Fruit fly (Drosophila melanogaster) whole organism, embryonic: ENCODE data around the gene Zip88E.
A peak's percentile ranks its signal among the peaks of the same experiment; 100 is the strongest.

Experiments
- C15 ChIP-seq: fragments of 200-800 bp; sonication (Bioruptor generic); IDR thresholded peaks from 3 replicates; pipeline ENCODE4 v1.3.6; 2022; ENCODE audit warnings: missing biosample characterization, missing genetic modification characterization
- CG10267 ChIP-seq: fragments of 200-800 bp; sonication (Bioruptor generic); optimal IDR thresholded peaks from 2 replicates; lab custom pipeline; 2018; ENCODE audit warnings: missing biosample characterization, mild to moderate bottlenecking, missing genetic modification characterization, moderate library complexity
- CG10274 ChIP-seq: fragments of 200-800 bp; sonication (Bioruptor generic); optimal IDR thresholded peaks from 3 replicates; lab custom pipeline; 2017; ENCODE audit warnings: missing biosample characterization, mild to moderate bottlenecking, missing genetic modification characterization
- CG11247 ChIP-seq: fragments of 200-800 bp; sonication (Bioruptor generic); IDR thresholded peaks from 2 replicates; pipeline ENCODE4 v1.3.6; 2022; ENCODE audit warnings: missing biosample characterization, missing genetic modification characterization
- CG12299 ChIP-seq: fragments of 200-800 bp; sonication (Bioruptor generic); optimal IDR thresholded peaks from 2 replicates; lab custom pipeline; 2018; ENCODE audit warnings: missing biosample characterization, mild to moderate bottlenecking, missing genetic modification characterization
- CG12942 ChIP-seq: fragments of 200-800 bp; sonication (Bioruptor generic); optimal IDR thresholded peaks from 3 replicates; lab custom pipeline; 2016; ENCODE audit warnings: missing biosample characterization, missing genetic modification characterization
- CG13775 ChIP-seq: fragments of 200-800 bp; sonication (Bioruptor generic); optimal IDR thresholded peaks from 3 replicates; lab custom pipeline; 2017; ENCODE audit warnings: missing biosample characterization, mild to moderate bottlenecking, missing genetic modification characterization
- CG14441 ChIP-seq: fragments of 200-800 bp; sonication (Bioruptor generic); IDR thresholded peaks from 2 replicates; pipeline ENCODE4 v1.3.6; 2022; ENCODE audit warnings: missing biosample characterization, missing genetic modification characterization
- CG14710 ChIP-seq: fragments of 200-800 bp; sonication (Bioruptor generic); optimal IDR thresholded peaks from 3 replicates; lab custom pipeline; 2019; ENCODE audit warnings: missing biosample characterization, mild to moderate bottlenecking, missing genetic modification characterization, moderate library complexity
- CG14965 ChIP-seq: fragments of 200-800 bp; sonication (Bioruptor generic); optimal IDR thresholded peaks from 2 replicates; lab custom pipeline; 2016; ENCODE audit warnings: missing biosample characterization, missing genetic modification characterization, borderline replicate concordance
- CG1603 ChIP-seq: fragments of 200-800 bp; sonication (Bioruptor generic); optimal IDR thresholded peaks from 2 replicates; lab custom pipeline; 2019; ENCODE audit warnings: missing biosample characterization, mild to moderate bottlenecking, missing genetic modification characterization, moderate library complexity
- CG17829 ChIP-seq: fragments of 200-800 bp; optimal IDR thresholded peaks from 2 replicates; lab custom pipeline; 2019; ENCODE audit warnings: missing biosample characterization, mild to moderate bottlenecking, missing genetic modification characterization, moderate library complexity
- CG1832 ChIP-seq: fragments of 200-800 bp; sonication (Bioruptor generic); optimal IDR thresholded peaks from 2 replicates; lab custom pipeline; 2017; ENCODE audit warnings: missing biosample characterization, mild to moderate bottlenecking, missing genetic modification characterization, inconsistent platforms
- CG3065 ChIP-seq: fragments of 200-800 bp; sonication (Bioruptor generic); optimal IDR thresholded peaks from 2 replicates; lab custom pipeline; 2016; ENCODE audit warnings: missing biosample characterization, missing genetic modification characterization
- CG31388 ChIP-seq: fragments of 200-800 bp; sonication (Bioruptor generic); optimal IDR thresholded peaks from 2 replicates; lab custom pipeline; 2016; ENCODE audit warnings: missing biosample characterization, missing genetic modification characterization
- CG3407 ChIP-seq: fragments of 200-800 bp; sonication (Bioruptor generic); optimal IDR thresholded peaks from 2 replicates; lab custom pipeline; 2018; ENCODE audit warnings: missing biosample characterization, mild to moderate bottlenecking, missing genetic modification characterization
- CG34376 ChIP-seq: fragments of 200-800 bp; sonication (Bioruptor generic); optimal IDR thresholded peaks from 2 replicates; lab custom pipeline; 2018; ENCODE audit warnings: missing biosample characterization, mild to moderate bottlenecking, missing genetic modification characterization
- CG42726 ChIP-seq: fragments of 200-800 bp; sonication (Bioruptor generic); IDR thresholded peaks from 2 replicates; pipeline ENCODE4 v1.3.6; 2022; ENCODE audit warnings: missing biosample characterization, missing genetic modification characterization; ENCODE audit not compliant: partially characterized antibody
- CG4424 ChIP-seq: fragments of 200-800 bp; sonication (Bioruptor generic); optimal IDR thresholded peaks from 3 replicates; lab custom pipeline; 2016; ENCODE audit warnings: missing biosample characterization, missing genetic modification characterization
- CG6683 ChIP-seq: fragments of 200-800 bp; sonication (Bioruptor generic); optimal IDR thresholded peaks from 2 replicates; lab custom pipeline; 2017; ENCODE audit warnings: missing biosample characterization, mild to moderate bottlenecking, missing genetic modification characterization, missing genetic modification reagents
- CrebB ChIP-seq: fragments of 200-800 bp; sonication (Bioruptor generic); optimal IDR thresholded peaks from 3 replicates; lab custom pipeline; 2018; ENCODE audit warnings: missing biosample characterization, mild to moderate bottlenecking, missing genetic modification characterization
- Deaf1 ChIP-seq: fragments of 200-800 bp; optimal IDR thresholded peaks from 3 replicates; lab custom pipeline; 2019; ENCODE audit warnings: missing biosample characterization, mild to moderate bottlenecking, missing genetic modification characterization, moderate library complexity
- ERR ChIP-seq: fragments of 200-800 bp; sonication (Bioruptor generic); optimal IDR thresholded peaks from 2 replicates; lab custom pipeline; 2016; ENCODE audit warnings: missing biosample characterization, missing genetic modification characterization
- Hsf ChIP-seq: fragments of 200-800 bp; sonication (Bioruptor generic); optimal IDR thresholded peaks from 3 replicates; lab custom pipeline; 2016; ENCODE audit warnings: missing biosample characterization, missing genetic modification characterization
- Jarid2 ChIP-seq: fragments of 200-800 bp; sonication (Bioruptor generic); optimal IDR thresholded peaks from 3 replicates; lab custom pipeline; 2017; ENCODE audit warnings: mild to moderate bottlenecking, missing biosample characterization, missing genetic modification reagents, missing genetic modification characterization
- Lhr ChIP-seq: fragments of 200-800 bp; sonication (Bioruptor generic); optimal IDR thresholded peaks from 3 replicates; lab custom pipeline; 2017; ENCODE audit warnings: mild to moderate bottlenecking, missing biosample characterization, missing genetic modification reagents, missing genetic modification characterization
- MTF-1 ChIP-seq: fragments of 200-800 bp; sonication (Bioruptor generic); optimal IDR thresholded peaks from 2 replicates; lab custom pipeline; 2018; ENCODE audit warnings: missing biosample characterization, mild to moderate bottlenecking, missing genetic modification characterization, borderline replicate concordance
- NC2β ChIP-seq: fragments of 200-800 bp; sonication (Bioruptor generic); optimal IDR thresholded peaks from 2 replicates; lab custom pipeline; 2016; ENCODE audit warnings: missing biosample characterization, missing genetic modification characterization
- Pdp1 ChIP-seq, 2 experiments: fragments of 200-800 bp; sonication (Bioruptor generic); optimal IDR thresholded peaks; 3 replicates each; lab custom pipeline; 2016; ENCODE audit warnings: missing biosample characterization in 2 of 2, missing genetic modification characterization in 2 of 2, mild to moderate bottlenecking in 1 of 2, moderate library complexity in 1 of 2
- Spps ChIP-seq: fragments of 200-800 bp; sonication (Bioruptor generic); optimal IDR thresholded peaks from 2 replicates; lab custom pipeline; 2018; ENCODE audit warnings: missing biosample characterization, mild to moderate bottlenecking, missing genetic modification characterization
- Sry-β ChIP-seq: fragments of 200-800 bp; sonication (Bioruptor generic); optimal IDR thresholded peaks from 2 replicates; lab custom pipeline; 2018; ENCODE audit warnings: missing biosample characterization, mild to moderate bottlenecking, missing genetic modification characterization, moderate library complexity
- Vsx1 ChIP-seq: fragments of 200-800 bp; sonication (Bioruptor generic); optimal IDR thresholded peaks from 2 replicates; lab custom pipeline; 2017; ENCODE audit warnings: missing biosample characterization, mild to moderate bottlenecking, missing genetic modification characterization, missing genetic modification reagents
- cas ChIP-seq: fragments of 200-800 bp; sonication (Bioruptor generic); IDR thresholded peaks from 2 replicates; pipeline ENCODE4 v1.3.6; 2022; ENCODE audit warnings: missing biosample characterization, missing genetic modification characterization
- chn ChIP-seq: fragments of 200-800 bp; sonication (Bioruptor generic); optimal IDR thresholded peaks from 2 replicates; lab custom pipeline; 2016; ENCODE audit warnings: missing biosample characterization, missing genetic modification characterization
- fru ChIP-seq: fragments of >200 bp; optimal IDR thresholded peaks from 2 replicates; lab custom pipeline; 2017
- grau ChIP-seq: fragments of 200-800 bp; optimal IDR thresholded peaks from 3 replicates; lab custom pipeline; 2019; ENCODE audit warnings: missing biosample characterization, mild to moderate bottlenecking, missing genetic modification characterization, moderate library complexity
- grn ChIP-seq: fragments of 200-800 bp; sonication (Bioruptor generic); optimal IDR thresholded peaks from 3 replicates; lab custom pipeline; 2017; ENCODE audit warnings: missing biosample characterization, missing genetic modification characterization
- gro ChIP-seq: fragments of 200-800 bp; sonication (Bioruptor generic); optimal IDR thresholded peaks from 2 replicates; lab custom pipeline; 2016; ENCODE audit warnings: missing biosample characterization, missing genetic modification characterization
- hth ChIP-seq: fragments of >200 bp; optimal IDR thresholded peaks from 2 replicates; lab custom pipeline; 2017; ENCODE audit warnings: inconsistent platforms
- jing ChIP-seq: fragments of 200-800 bp; sonication (Bioruptor generic); optimal IDR thresholded peaks from 2 replicates; lab custom pipeline; 2018; ENCODE audit warnings: missing biosample characterization, mild to moderate bottlenecking, missing genetic modification characterization
- lab ChIP-seq: fragments of 200-800 bp; sonication (Bioruptor generic); optimal IDR thresholded peaks from 3 replicates; lab custom pipeline; 2017; ENCODE audit warnings: missing biosample characterization, missing genetic modification characterization, mild to moderate bottlenecking, moderate library complexity, missing genetic modification reagents
- nau ChIP-seq: fragments of 200-800 bp; sonication (Bioruptor generic); optimal IDR thresholded peaks from 3 replicates; lab custom pipeline; 2017; ENCODE audit warnings: missing biosample characterization, mild to moderate bottlenecking, missing genetic modification characterization, missing genetic modification reagents
- nerfin-2 ChIP-seq: fragments of 200-800 bp; sonication (Bioruptor generic); IDR thresholded peaks from 2 replicates; pipeline ENCODE4 v1.3.6; 2022; ENCODE audit warnings: missing biosample characterization, missing genetic modification characterization; ENCODE audit not compliant: partially characterized antibody
- pzg ChIP-seq: fragments of 200-800 bp; sonication (Bioruptor generic); optimal IDR thresholded peaks from 3 replicates; lab custom pipeline; 2018; ENCODE audit warnings: missing biosample characterization, mild to moderate bottlenecking, missing genetic modification characterization, moderate library complexity
- sd ChIP-seq: fragments of 200-800 bp; sonication (Bioruptor generic); optimal IDR thresholded peaks from 3 replicates; lab custom pipeline; 2018; ENCODE audit warnings: missing biosample characterization, mild to moderate bottlenecking, missing genetic modification characterization, moderate library complexity
- sens ChIP-seq: fragments of 200-800 bp; sonication (Bioruptor generic); peaks from one replicate; lab custom pipeline; 2016; ENCODE audit warnings: missing biosample characterization, missing genetic modification characterization
- shn ChIP-seq: fragments of 200-800 bp; sonication (Bioruptor generic); optimal IDR thresholded peaks from 3 replicates; lab custom pipeline; 2016; ENCODE audit warnings: missing biosample characterization, missing genetic modification characterization
- sob ChIP-seq: fragments of 200-800 bp; sonication (Bioruptor generic); IDR thresholded peaks from 2 replicates; pipeline ENCODE4 v1.3.6; 2022; ENCODE audit warnings: missing biosample characterization, missing genetic modification characterization
- stwl ChIP-seq: fragments of 200-800 bp; sonication (Bioruptor generic); optimal IDR thresholded peaks from 3 replicates; lab custom pipeline; 2018; ENCODE audit warnings: missing biosample characterization, mild to moderate bottlenecking, missing genetic modification characterization, moderate library complexity
- z ChIP-seq: fragments of 200-800 bp; sonication (Bioruptor generic); IDR thresholded peaks from 3 replicates; pipeline ENCODE4 v1.3.6; 2022; ENCODE audit warnings: missing biosample characterization, missing genetic modification characterization
- zen ChIP-seq: fragments of 200-800 bp; sonication (Bioruptor generic); optimal IDR thresholded peaks from 3 replicates; lab custom pipeline; 2018; ENCODE audit warnings: missing biosample characterization, mild to moderate bottlenecking, missing genetic modification characterization, moderate library complexity

Gene Zip88E

DNA sequence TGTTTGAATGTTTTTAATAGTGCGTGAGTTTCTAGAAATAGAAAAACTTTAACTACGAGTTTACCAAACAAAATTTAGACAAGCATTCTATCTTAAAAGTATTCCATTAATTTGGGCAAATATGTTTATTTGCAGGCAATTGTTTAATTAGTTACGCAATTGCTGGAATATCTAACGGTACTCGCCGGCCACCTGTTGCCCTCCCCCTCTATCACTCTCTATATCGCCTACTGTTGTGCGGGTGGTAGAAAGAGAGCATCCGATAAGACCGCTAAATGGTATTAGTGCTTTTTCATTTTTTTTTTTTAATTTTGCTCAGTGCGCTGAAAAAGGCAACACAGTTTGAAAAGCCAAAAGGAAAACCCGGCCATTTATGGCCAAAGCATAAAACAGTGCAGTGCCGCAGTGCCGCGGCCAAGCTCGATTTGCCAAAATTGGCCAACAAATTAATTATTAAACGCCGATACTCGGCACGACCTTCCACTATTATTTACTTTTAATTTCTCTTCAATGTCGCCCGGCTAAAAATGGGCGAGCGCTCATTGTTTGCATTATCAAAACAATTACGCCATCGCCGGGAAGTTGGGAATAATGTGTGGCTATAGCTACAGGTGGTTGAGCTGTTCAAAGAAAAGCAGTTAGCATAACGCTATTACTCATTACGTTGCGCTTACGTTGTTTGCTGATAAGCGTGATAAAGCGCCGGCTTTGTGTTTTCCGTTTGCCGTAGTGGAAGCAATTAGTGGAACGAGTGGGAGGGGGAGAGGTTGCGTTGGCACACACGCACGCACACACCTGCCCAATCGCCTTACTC is 21.6 kb downstream of the Zip88E start (continued):
- no peak for TF ChIP-seq C15 (GFP tag; lab: Robert Waterston, UW)
- TF ChIP-seq Sry-β (GFP tag; lab: Kevin White, UChicago) = no peak
- no peak for TF ChIP-seq grau (tag; lab: Kevin White, UChicago)
- TF ChIP-seq grn (GFP tag; lab: Kevin White, UChicago) = peak; percentile 14
- no peak for TF ChIP-seq CG12299
- no peak for TF ChIP-seq Lhr (GFP tag; lab: Kevin White, UChicago)
- no peak for TF ChIP-seq MTF-1 (GFP tag; lab: Kevin White, UChicago)
- TF ChIP-seq CG14965 = no peak
- TF ChIP-seq gro = no peak
- TF ChIP-seq CrebB (tag; lab: Kevin White, UChicago) = no peak
- no peak for TF ChIP-seq NC2β
- no peak for TF ChIP-seq Hsf (GFP tag; lab: Kevin White, UChicago)
- TF ChIP-seq CG31388 (GFP tag; lab: Kevin White, UChicago) = no peak
- TF ChIP-seq lab = no peak
- no peak for TF ChIP-seq CG14441
- TF ChIP-seq Vsx1 (GFP tag; lab: Kevin White, UChicago) = no peak
- TF ChIP-seq Pdp1 (GFP tag; optimal IDR thresholded peaks at IDR 0.05; lab: Kevin White, UChicago) = peak in 1 of 2 experiments; percentile 75
- no peak for TF ChIP-seq CG13775 (GFP tag; lab: Kevin White, UChicago)
- peak; percentile 46 for TF ChIP-seq CG1832 (GFP tag; lab: Kevin White, UChicago)
- TF ChIP-seq CG17829 = no peak
- no peak for TF ChIP-seq jing (GFP tag; lab: Kevin White, UChicago)
- TF ChIP-seq pzg (GFP tag; lab: Kevin White, UChicago) = no peak
- no peak for TF ChIP-seq sd (tag; lab: Kevin White, UChicago)
- TF ChIP-seq Deaf1 (tag; lab: Kevin White, UChicago) = no peak
- no peak for TF ChIP-seq shn (GFP tag; lab: Kevin White, UChicago)
- TF ChIP-seq ERR (GFP tag; lab: Kevin White, UChicago) = no peak
- no peak for TF ChIP-seq fru
- TF ChIP-seq nau (GFP tag; lab: Kevin White, UChicago) = no peak
- TF ChIP-seq chn (GFP tag; lab: Kevin White, UChicago) = no peak
- TF ChIP-seq CG12942 (GFP tag; lab: Kevin White, UChicago) = no peak
- no peak for TF ChIP-seq CG10274 (GFP tag; lab: Kevin White, UChicago)

DNA sequence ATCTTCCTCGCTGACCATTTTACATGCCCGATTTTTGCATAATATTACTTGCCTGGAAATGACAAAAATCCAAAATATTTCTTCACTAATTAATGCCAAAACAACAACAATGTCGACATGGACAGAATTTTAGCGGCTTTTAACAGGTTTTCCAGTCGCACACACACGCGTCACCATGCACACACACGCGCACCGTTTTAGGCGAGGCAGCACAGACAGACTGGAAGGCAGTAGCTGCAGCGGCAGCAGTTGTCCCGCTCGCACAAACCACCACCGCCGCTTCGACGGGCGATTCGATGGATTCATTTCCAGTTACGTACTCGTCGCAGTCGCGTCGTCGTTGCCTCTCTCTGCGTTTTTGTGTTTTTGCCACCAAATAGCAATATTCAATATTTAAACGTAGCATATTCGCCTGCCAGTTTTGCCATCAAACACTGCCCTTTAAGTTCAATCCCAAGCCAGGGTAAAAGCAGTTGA is 22.2 kb downstream of the Zip88E start, which contains the start of gene CG45218:
TSS of gene CG45218 (minus strand) at position 158 of the 477 bp plus-strand sequence.
- TF ChIP-seq CG11247 (GFP tag; lab: Robert Waterston, UW) (no peak), CG6683 (GFP tag; lab: Kevin White, UChicago) (no peak), sens (GFP tag; lab: Kevin White, UChicago) (peak; percentile 68), CG1603 (tag; lab: Kevin White, UChicago) (no peak), CG3065 (GFP tag; lab: Kevin White, UChicago) (no peak), Spps (tag; lab: Kevin White, UChicago) (no peak), hth (lab: Kevin White, UChicago) (no peak), stwl (tag; lab: Kevin White, UChicago) (no peak), CG34376 (no peak), nerfin-2 (GFP tag; lab: Robert Waterston, UW) (no peak), CG3407 (no peak), CG10267 (tag; lab: Kevin White, UChicago) (no peak), Jarid2 (GFP tag; lab: Kevin White, UChicago) (peak; percentile 54), cas (no peak), sob (GFP tag; lab: Robert Waterston, UW) (no peak), z (GFP tag; lab: Robert Waterston, UW) (no peak), CG14710 (tag; lab: Kevin White, UChicago) (no peak), zen (tag; lab: Kevin White, UChicago) (no peak), CG42726 (GFP tag; lab: Robert Waterston, UW) (no peak), CG4424 (GFP tag; lab: Kevin White, UChicago) (no peak)
